Worm (Caenorhabditis elegans) whole organism, L3 larva: ENCODE measurements around the gene T09F5.20.

Source experiments
- R02D3.7 ChIP-seq: fragments of 150-350 bp; optimal IDR thresholded peaks from 2 replicates; lab custom pipeline; 2014; ENCODE audit warnings: missing biosample characterization, missing genetic modification characterization
- ZK546.5 ChIP-seq: sonication (generic microtip); optimal IDR thresholded peaks from 2 replicates; lab custom pipeline; 2017; ENCODE audit warnings: missing biosample characterization, missing genetic modification characterization
- aly-2 ChIP-seq: fragments of 150-350 bp; optimal IDR thresholded peaks from 2 replicates; lab custom pipeline; 2014; ENCODE audit warnings: missing biosample characterization, missing genetic modification characterization
- ama-1 ChIP-seq: fragments of 150-350 bp; optimal IDR thresholded peaks from 2 replicates; lab custom pipeline; 2018
- ceh-16 ChIP-seq: sonication (generic microtip); optimal IDR thresholded peaks from 2 replicates; lab custom pipeline; 2017; ENCODE audit warnings: missing biosample characterization, missing genetic modification characterization
- ceh-28 ChIP-seq: fragments of 150-350 bp; optimal IDR thresholded peaks from 2 replicates; lab custom pipeline; 2014; ENCODE audit warnings: missing biosample characterization, missing genetic modification reagents, missing genetic modification characterization
- ceh-82 ChIP-seq: fragments of 150-350 bp; optimal IDR thresholded peaks from 2 replicates; lab custom pipeline; 2014; ENCODE audit warnings: missing biosample characterization, missing genetic modification characterization
- ceh-9 ChIP-seq: sonication (generic microtip); optimal IDR thresholded peaks from 2 replicates; lab custom pipeline; 2018; ENCODE audit warnings: missing biosample characterization, missing genetic modification characterization
- daf-12 ChIP-seq: fragments of 150-350 bp; optimal IDR thresholded peaks from 2 replicates; lab custom pipeline; 2014; ENCODE audit warnings: missing biosample characterization, missing genetic modification reagents, missing genetic modification characterization
- egl-27 ChIP-seq: sonication (generic microtip); optimal IDR thresholded peaks from 4 replicates; lab custom pipeline; 2017; ENCODE audit warnings: missing biosample characterization, missing genetic modification reagents, missing genetic modification characterization
- egl-5 ChIP-seq: fragments of 150-350 bp; optimal IDR thresholded peaks from 2 replicates; lab custom pipeline; 2017; ENCODE audit warnings: missing biosample characterization, missing genetic modification reagents, missing genetic modification characterization, inconsistent platforms
- elt-1 ChIP-seq: fragments of 150-350 bp; optimal IDR thresholded peaks from 2 replicates; lab custom pipeline; 2014; ENCODE audit warnings: missing biosample characterization, missing genetic modification characterization
- elt-2 ChIP-seq: sonication (generic microtip); optimal IDR thresholded peaks from 2 replicates; lab custom pipeline; 2016; ENCODE audit warnings: missing genetic modification reagents, mild to moderate bottlenecking, missing genetic modification characterization, missing compliant biosample characterization
- elt-3 ChIP-seq, 3 experiments: fragments of 150-350 bp in 1 of 3; sonication (generic microtip) in 2 of 3; optimal IDR thresholded peaks; 2 replicates in 2 of 3; 4 replicates in 1 of 3; lab custom pipeline; 2014 to 2017; ENCODE audit warnings: missing biosample characterization in 3 of 3, missing genetic modification characterization in 3 of 3
- eor-1 ChIP-seq, 2 experiments: fragments of 150-350 bp; optimal IDR thresholded peaks; 2 replicates each; lab custom pipeline; 2014 to 2018; ENCODE audit warnings: missing biosample characterization in 2 of 2, missing genetic modification characterization in 2 of 2
- fkh-10 ChIP-seq: sonication (generic microtip); optimal IDR thresholded peaks from 2 replicates; lab custom pipeline; 2017; ENCODE audit warnings: missing biosample characterization, missing genetic modification reagents, missing genetic modification characterization
- fkh-2 ChIP-seq: fragments of 150-350 bp; optimal IDR thresholded peaks from 2 replicates; lab custom pipeline; 2014; ENCODE audit warnings: missing biosample characterization, missing genetic modification reagents, missing genetic modification characterization
- fos-1 ChIP-seq: fragments of 150-350 bp; optimal IDR thresholded peaks from 2 replicates; lab custom pipeline; 2014; ENCODE audit warnings: missing biosample characterization, missing genetic modification characterization
- hmg-11 ChIP-seq: sonication (generic microtip); optimal IDR thresholded peaks from 2 replicates; lab custom pipeline; 2016; ENCODE audit warnings: missing genetic modification characterization, missing compliant biosample characterization
- jun-1 ChIP-seq: fragments of 150-350 bp; optimal IDR thresholded peaks from 2 replicates; lab custom pipeline; 2014; ENCODE audit warnings: missing biosample characterization, missing genetic modification reagents, missing genetic modification characterization
- lin-15B ChIP-seq: fragments of 150-350 bp; optimal IDR thresholded peaks from 2 replicates; lab custom pipeline; 2014; ENCODE audit warnings: missing biosample characterization, missing genetic modification characterization
- lin-39 ChIP-seq: fragments of 150-350 bp; optimal IDR thresholded peaks from 2 replicates; lab custom pipeline; 2018; ENCODE audit warnings: missing biosample characterization, missing genetic modification reagents, missing genetic modification characterization
- lsy-12 ChIP-seq: sonication (generic microtip); optimal IDR thresholded peaks from 2 replicates; lab custom pipeline; 2016; ENCODE audit warnings: mild to moderate bottlenecking, missing genetic modification characterization, missing compliant biosample characterization
- mdl-1 ChIP-seq: fragments of 150-350 bp; optimal IDR thresholded peaks from 2 replicates; lab custom pipeline; 2014; ENCODE audit warnings: missing biosample characterization, missing genetic modification characterization
- mml-1 ChIP-seq: fragments of 150-350 bp; sonication (generic microtip); optimal IDR thresholded peaks from 3 replicates; lab custom pipeline; 2014; ENCODE audit warnings: missing biosample characterization, missing genetic modification characterization
- nfya-1 ChIP-seq: sonication (generic microtip); optimal IDR thresholded peaks from 2 replicates; lab custom pipeline; 2017; ENCODE audit warnings: missing genetic modification characterization, mild to moderate bottlenecking, missing compliant biosample characterization, antibody characterized with exemption, moderate library complexity; ENCODE audit not compliant: insufficient read depth
- nhr-11 ChIP-seq: fragments of 150-350 bp; optimal IDR thresholded peaks from 2 replicates; lab custom pipeline; 2014; ENCODE audit warnings: missing biosample characterization, missing genetic modification characterization
- nhr-12 ChIP-seq: fragments of 150-350 bp; optimal IDR thresholded peaks from 2 replicates; lab custom pipeline; 2014; ENCODE audit warnings: missing biosample characterization, missing genetic modification characterization
- nhr-23 ChIP-seq: fragments of 150-350 bp; optimal IDR thresholded peaks from 2 replicates; lab custom pipeline; 2014; ENCODE audit warnings: missing biosample characterization, missing genetic modification reagents, missing genetic modification characterization
- nhr-237 ChIP-seq: fragments of 150-350 bp; optimal IDR thresholded peaks from 2 replicates; lab custom pipeline; 2014; ENCODE audit warnings: missing biosample characterization, missing genetic modification characterization
- nhr-25 ChIP-seq: sonication (generic microtip); optimal IDR thresholded peaks from 2 replicates; lab custom pipeline; 2017; ENCODE audit warnings: missing biosample characterization, missing genetic modification characterization
- nhr-28 ChIP-seq: fragments of 150-350 bp; optimal IDR thresholded peaks from 2 replicates; lab custom pipeline; 2014; ENCODE audit warnings: missing biosample characterization, missing genetic modification characterization
- nhr-43 ChIP-seq: sonication (generic microtip); optimal IDR thresholded peaks from 2 replicates; lab custom pipeline; 2016; ENCODE audit warnings: mild to moderate bottlenecking, missing genetic modification characterization, missing compliant biosample characterization; ENCODE audit not compliant: poor library complexity, severe bottlenecking
- nhr-67 ChIP-seq: fragments of 150-350 bp; optimal IDR thresholded peaks from 2 replicates; lab custom pipeline; 2014; ENCODE audit warnings: missing biosample characterization, missing genetic modification characterization
- nhr-76 ChIP-seq: fragments of 150-350 bp; sonication (generic microtip); optimal IDR thresholded peaks from 5 replicates; lab custom pipeline; 2014; ENCODE audit warnings: missing biosample characterization, missing genetic modification characterization
- nhr-77 ChIP-seq: fragments of 150-350 bp; optimal IDR thresholded peaks from 2 replicates; lab custom pipeline; 2014; ENCODE audit warnings: missing biosample characterization, missing genetic modification characterization
- pha-4 ChIP-seq: fragments of 150-350 bp; optimal IDR thresholded peaks from 2 replicates; lab custom pipeline; 2014; ENCODE audit warnings: missing biosample characterization, missing genetic modification reagents, missing genetic modification characterization
- pqm-1 ChIP-seq: fragments of 150-350 bp; optimal IDR thresholded peaks from 2 replicates; lab custom pipeline; 2017; ENCODE audit warnings: missing biosample characterization, missing genetic modification characterization, inconsistent platforms
- sea-2 ChIP-seq: fragments of 150-350 bp; sonication (generic microtip); optimal IDR thresholded peaks from 4 replicates; lab custom pipeline; 2014; ENCODE audit warnings: missing biosample characterization, missing genetic modification reagents, missing genetic modification characterization
- skn-1 ChIP-seq: fragments of 150-350 bp; optimal IDR thresholded peaks from 2 replicates; lab custom pipeline; 2014; ENCODE audit warnings: missing biosample characterization, missing genetic modification characterization
- snpc-4 ChIP-seq: fragments of 150-350 bp; optimal IDR thresholded peaks from 2 replicates; lab custom pipeline; 2014; ENCODE audit warnings: missing biosample characterization, missing genetic modification characterization
- tbx-2 ChIP-seq: sonication (generic microtip); optimal IDR thresholded peaks from 2 replicates; lab custom pipeline; 2016; ENCODE audit warnings: mild to moderate bottlenecking, missing genetic modification characterization, missing compliant biosample characterization
- unc-39 ChIP-seq: sonication (generic microtip); optimal IDR thresholded peaks from 4 replicates; lab custom pipeline; 2017; ENCODE audit warnings: missing biosample characterization, missing genetic modification characterization
- unc-62 ChIP-seq: fragments of 150-350 bp; sonication (generic microtip); optimal IDR thresholded peaks from 4 replicates; lab custom pipeline; 2014; ENCODE audit warnings: missing biosample characterization, missing genetic modification reagents, missing genetic modification characterization
- zag-1 ChIP-seq: fragments of 150-350 bp; optimal IDR thresholded peaks from 2 replicates; lab custom pipeline; 2014; ENCODE audit warnings: missing biosample characterization, missing genetic modification characterization
- ztf-11 ChIP-seq: fragments of 150-350 bp; optimal IDR thresholded peaks from 2 replicates; lab custom pipeline; 2014; ENCODE audit warnings: missing biosample characterization, missing genetic modification characterization
- ztf-4 ChIP-seq: fragments of 150-350 bp; optimal IDR thresholded peaks from 2 replicates; lab custom pipeline; 2014; ENCODE audit warnings: missing biosample characterization, missing genetic modification characterization

Gene T09F5.20

ce11 chrV:15190903-15191302 lies 43.2 kb upstream of the T09F5.20 start, which contains the start of gene Y75B12B.11 (continued):
- TF ChIP-seq ceh-16 (tag; lab: Kevin White, UChicago) (no peak), ztf-4 (tag; lab: Kevin White, UChicago) (peak; percentile 72), nhr-77 (peak; percentile 34), unc-62 (GFP tag; lab: Kevin White, UChicago) (no peak), R02D3.7 (tag; lab: Kevin White, UChicago) (no peak), egl-27 (tag; lab: Kevin White, UChicago) (no peak), daf-12 (no peak), nhr-23 (tag; lab: Kevin White, UChicago) (peak; percentile 45), nhr-67 (tag; lab: Kevin White, UChicago) (no peak), elt-1 (tag; lab: Kevin White, UChicago) (no peak), unc-39 (tag; lab: Kevin White, UChicago) (no peak), nhr-237 (no peak), nhr-11 (tag; lab: Kevin White, UChicago) (no peak), sea-2 (GFP tag; lab: Kevin White, UChicago) (no peak), fkh-2 (tag; lab: Kevin White, UChicago) (no peak), nhr-12 (tag; lab: Kevin White, UChicago) (no peak), nhr-76 (tag; lab: Kevin White, UChicago) (no peak)

- TF ChIP-seq R02D3.7 (tag; lab: Kevin White, UChicago): peak; percentile 77
- TF ChIP-seq snpc-4: peak; percentile 86
- TF ChIP-seq fkh-2 (tag; lab: Kevin White, UChicago): no peak
- TF ChIP-seq ceh-82 (tag; lab: Kevin White, UChicago): no peak
- TF ChIP-seq ztf-11: no peak
- TF ChIP-seq mdl-1 (tag; lab: Kevin White, UChicago): no peak
- peak; percentile 23 for TF ChIP-seq tbx-2 (tag; lab: Kevin White, UChicago)
- TF ChIP-seq nhr-237: no peak
- no peak for TF ChIP-seq aly-2 (tag; lab: Kevin White, UChicago)
- no peak for TF ChIP-seq nhr-12 (tag; lab: Kevin White, UChicago)
- TF ChIP-seq fos-1: no peak
- TF ChIP-seq sea-2 (GFP tag; lab: Kevin White, UChicago): no peak
- TF ChIP-seq elt-3 (tag; optimal IDR thresholded peaks at IDR 0.05; lab: Kevin White, UChicago): no peak
- TF ChIP-seq nhr-23 (tag; lab: Kevin White, UChicago): peak; percentile 97
- no peak for TF ChIP-seq ceh-9 (tag; lab: Kevin White, UChicago)
- TF ChIP-seq lin-39: peak; percentile 71
- peak; percentile 63 for TF ChIP-seq lsy-12 (tag; lab: Kevin White, UChicago)
- peak; percentile 91 for TF ChIP-seq skn-1
- no peak for TF ChIP-seq nhr-76 (tag; lab: Kevin White, UChicago)
- no peak for TF ChIP-seq unc-62 (GFP tag; lab: Kevin White, UChicago)
- no peak for TF ChIP-seq mml-1
- peak; percentile 38 for TF ChIP-seq egl-27 (tag; lab: Kevin White, UChicago)
- TF ChIP-seq egl-5: peak; percentile 70
- TF ChIP-seq jun-1 (tag; lab: Kevin White, UChicago): peak; percentile 73
- TF ChIP-seq unc-39 (tag; lab: Kevin White, UChicago): no peak
- peak; percentile 93 for TF ChIP-seq nfya-1 (tag; lab: Kevin White, UChicago)
- peak; percentile 69 for TF ChIP-seq ama-1 (lab: Kevin White, UChicago)
- no peak for TF ChIP-seq daf-12
- TF ChIP-seq zag-1 (tag; lab: Kevin White, UChicago): no peak
- TF ChIP-seq elt-1 (tag; lab: Kevin White, UChicago): peak; percentile 58
- peak; percentile 65 for TF ChIP-seq hmg-11
- TF ChIP-seq pha-4: peak; percentile 98
- TF ChIP-seq nhr-67 (tag; lab: Kevin White, UChicago): no peak
- peak; percentile 98 for TF ChIP-seq lin-15B (tag; lab: Kevin White, UChicago)
- no peak for TF ChIP-seq nhr-11 (tag; lab: Kevin White, UChicago)
- peak; percentile 79 for TF ChIP-seq ceh-28
- no peak for TF ChIP-seq ztf-4 (tag; lab: Kevin White, UChicago)
- no peak for TF ChIP-seq nhr-28 (tag; lab: Kevin White, UChicago)
- peak; percentile 86 for TF ChIP-seq nhr-25
- TF ChIP-seq pqm-1 (tag; lab: Kevin White, UChicago): peak; percentile 58
- TF ChIP-seq nhr-43: peak; percentile 80
- TF ChIP-seq ZK546.5 (tag; lab: Kevin White, UChicago): no peak
- TF ChIP-seq elt-2 (tag; lab: Kevin White, UChicago): peak; percentile 55
- no peak for TF ChIP-seq nhr-77
- TF ChIP-seq fkh-10 (GFP tag; lab: Kevin White, UChicago): peak; percentile 35
- no peak for TF ChIP-seq ceh-16 (tag; lab: Kevin White, UChicago)
- TF ChIP-seq eor-1 (tag; optimal IDR thresholded peaks at IDR 0.05; lab: Kevin White, UChicago): no peak
Observed at ce11 chrV:15189567-15189966, 41.9 kb upstream of the T09F5.20 start, which contains the start of gene cyn-3. Gene cyn-3 (plus strand): TSS chrV:15189927.
